Worm (Caenorhabditis elegans) whole organism, young adult: ENCODE results near the gene knl-3.
A peak's percentile ranks its signal among the peaks of the same experiment; 100 is the strongest.

Source experiments
- B0019.2 ChIP-seq: fragments of 200-800 bp; sonication (Bioruptor generic); conservative IDR thresholded peaks from 2 replicates; pipeline ENCODE4 v1.3.6; 2022; ENCODE audit warnings: missing genetic modification reagents, missing genetic modification characterization, missing compliant biosample characterization
- B0336.3 ChIP-seq: fragments of 200-800 bp; sonication (Bioruptor generic); IDR thresholded peaks from 2 replicates; pipeline ENCODE4 v1.3.6; 2022; ENCODE audit warnings: missing genetic modification characterization, missing compliant biosample characterization
- C06A6.2 ChIP-seq: fragments of 200-800 bp; sonication (Bioruptor generic); conservative IDR thresholded peaks from 2 replicates; pipeline ENCODE4 v1.3.6; 2022; ENCODE audit warnings: missing genetic modification characterization, missing compliant biosample characterization
- C17E4.6 ChIP-seq: fragments of 200-800 bp; sonication (Bioruptor generic); IDR thresholded peaks from 2 replicates; pipeline ENCODE4 v1.3.6; 2022; ENCODE audit warnings: missing genetic modification reagents, missing genetic modification characterization, missing compliant biosample characterization
- F10E7.11 ChIP-seq: sonication (generic microtip); optimal IDR thresholded peaks from 2 replicates; lab custom pipeline; 2017; ENCODE audit warnings: mild to moderate bottlenecking, missing genetic modification characterization, moderate library complexity, missing compliant biosample characterization
- F33H1.4 ChIP-seq: fragments of 200-800 bp; sonication (Bioruptor generic); IDR thresholded peaks from 2 replicates; pipeline ENCODE4 v1.3.6; 2022; ENCODE audit warnings: missing genetic modification reagents, missing genetic modification characterization, missing compliant biosample characterization
- F57C9.4 ChIP-seq: sonication (generic microtip); optimal IDR thresholded peaks from 2 replicates; lab custom pipeline; 2017; ENCODE audit warnings: mild to moderate bottlenecking, missing genetic modification characterization, missing compliant biosample characterization
- K12H6.12 ChIP-seq: fragments of 200-800 bp; sonication (Bioruptor generic); optimal IDR thresholded peaks from 2 replicates; lab custom pipeline; 2018; ENCODE audit warnings: mild to moderate bottlenecking, missing genetic modification characterization, missing compliant biosample characterization
- Y53F4B.3 ChIP-seq: fragments of 200-800 bp; sonication (Bioruptor generic); IDR thresholded peaks from 2 replicates; pipeline ENCODE4 v1.3.6; 2022; ENCODE audit warnings: missing genetic modification reagents, missing genetic modification characterization, missing compliant biosample characterization
- Y79H2A.3 ChIP-seq: fragments of 200-800 bp; sonication (Bioruptor generic); conservative IDR thresholded peaks from 2 replicates; pipeline ENCODE4 v1.3.6; 2022; ENCODE audit warnings: missing genetic modification reagents, missing genetic modification characterization, missing compliant biosample characterization
- ZK185.1 ChIP-seq: sonication (generic microtip); optimal IDR thresholded peaks from 2 replicates; lab custom pipeline; 2016; ENCODE audit warnings: mild to moderate bottlenecking, missing genetic modification characterization, missing compliant biosample characterization; ENCODE audit not compliant: poor library complexity, severe bottlenecking
- athp-1 ChIP-seq: sonication (generic microtip); optimal IDR thresholded peaks from 2 replicates; lab custom pipeline; 2017; ENCODE audit warnings: mild to moderate bottlenecking, missing genetic modification characterization, missing compliant biosample characterization
- attf-5 ChIP-seq: fragments of 200-800 bp; sonication (Bioruptor generic); optimal IDR thresholded peaks from 2 replicates; lab custom pipeline; 2018; ENCODE audit warnings: mild to moderate bottlenecking, missing genetic modification characterization, missing compliant biosample characterization
- ceh-58 ChIP-seq: fragments of 200-800 bp; sonication (Bioruptor generic); IDR thresholded peaks from 2 replicates; pipeline ENCODE4 v1.3.6; 2022; ENCODE audit warnings: missing genetic modification characterization, missing compliant biosample characterization
- egl-44 ChIP-seq: fragments of 200-800 bp; sonication (Bioruptor generic); IDR thresholded peaks from 2 replicates; pipeline ENCODE4 v1.3.6; 2022; ENCODE audit warnings: missing genetic modification reagents, missing genetic modification characterization, missing compliant biosample characterization
- egrh-3 ChIP-seq: fragments of 200-800 bp; sonication (Bioruptor generic); IDR thresholded peaks from 2 replicates; pipeline ENCODE4 v1.3.6; 2022; ENCODE audit warnings: missing genetic modification reagents, missing genetic modification characterization, missing compliant biosample characterization
- ekl-4 ChIP-seq: fragments of 200-800 bp; sonication (Bioruptor generic); IDR thresholded peaks from 2 replicates; pipeline ENCODE4 v1.3.6; 2022; ENCODE audit warnings: missing genetic modification reagents, missing genetic modification characterization, missing compliant biosample characterization
- him-1 ChIP-seq: sonication (generic microtip); optimal IDR thresholded peaks from 2 replicates; lab custom pipeline; 2016; ENCODE audit warnings: missing genotype, missing genetic modification reagents, missing genetic modification characterization, missing compliant biosample characterization
- hmg-20 ChIP-seq: fragments of 200-800 bp; sonication (Bioruptor generic); IDR thresholded peaks from 2 replicates; pipeline ENCODE4 v1.3.6; 2022; ENCODE audit warnings: missing genetic modification reagents, missing genetic modification characterization, missing compliant biosample characterization
- hsf-1 ChIP-seq: fragments of 200-800 bp; sonication (Bioruptor generic); IDR thresholded peaks from 2 replicates; pipeline ENCODE4 v1.3.6; 2022; ENCODE audit warnings: missing genetic modification reagents, missing genetic modification characterization, missing compliant biosample characterization
- lag-1 ChIP-seq: fragments of 200-800 bp; sonication (Bioruptor generic); IDR thresholded peaks from 2 replicates; pipeline ENCODE4 v1.3.6; 2022; ENCODE audit warnings: missing genetic modification reagents, missing genetic modification characterization, missing compliant biosample characterization
- lin-26 ChIP-seq: fragments of 200-800 bp; sonication (Bioruptor generic); IDR thresholded peaks from 2 replicates; pipeline ENCODE4 v1.3.6; 2022; ENCODE audit warnings: missing genetic modification reagents, missing genetic modification characterization, missing compliant biosample characterization
- lin-54 ChIP-seq: fragments of 200-800 bp; sonication (Bioruptor generic); optimal IDR thresholded peaks from 2 replicates; lab custom pipeline; 2018; ENCODE audit warnings: mild to moderate bottlenecking, missing genetic modification characterization, missing compliant biosample characterization
- mcd-1 ChIP-seq: fragments of 200-800 bp; sonication (Bioruptor generic); IDR thresholded peaks from 2 replicates; pipeline ENCODE4 v1.3.6; 2022; ENCODE audit warnings: missing genetic modification reagents, missing genetic modification characterization, missing compliant biosample characterization
- nfyb-1 ChIP-seq: fragments of 200-800 bp; sonication (Bioruptor generic); IDR thresholded peaks from 2 replicates; pipeline ENCODE4 v1.3.6; 2022; ENCODE audit warnings: missing genetic modification reagents, missing genetic modification characterization, missing compliant biosample characterization
- nhr-90 ChIP-seq: sonication (generic microtip); optimal IDR thresholded peaks from 2 replicates; lab custom pipeline; 2016; ENCODE audit warnings: missing genotype, mild to moderate bottlenecking, missing genetic modification characterization, missing compliant biosample characterization
- rcor-1 ChIP-seq: fragments of 200-800 bp; sonication (Bioruptor generic); IDR thresholded peaks from 2 replicates; pipeline ENCODE4 v1.3.6; 2022; ENCODE audit warnings: missing genetic modification reagents, missing genetic modification characterization, missing compliant biosample characterization
- sea-2 ChIP-seq: fragments of 200-800 bp; sonication (Bioruptor generic); IDR thresholded peaks from 2 replicates; pipeline ENCODE4 v1.3.6; 2022; ENCODE audit warnings: missing genetic modification characterization, missing compliant biosample characterization
- snpc-1.1 ChIP-seq: sonication (generic microtip); optimal IDR thresholded peaks from 2 replicates; lab custom pipeline; 2017; ENCODE audit warnings: missing genetic modification characterization, mild to moderate bottlenecking, missing compliant biosample characterization, antibody characterized with exemption, moderate library complexity, missing genotype, missing genetic modification reagents; ENCODE audit not compliant: insufficient read depth
- snpc-3.4 ChIP-seq: sonication (generic microtip); optimal IDR thresholded peaks from 2 replicates; lab custom pipeline; 2017; ENCODE audit warnings: missing genetic modification characterization, mild to moderate bottlenecking, missing compliant biosample characterization, antibody characterized with exemption, moderate library complexity, missing genotype, missing genetic modification reagents
- snpc-4 ChIP-seq, 5 experiments: fragments of 150-350 bp in 1 of 5; sonication (generic microtip) in 4 of 5; optimal IDR thresholded peaks; 2 replicates each; lab custom pipeline; 2014 to 2018; ENCODE audit warnings: missing genetic modification characterization in 5 of 5, missing biosample characterization in 3 of 5, antibody characterized with exemption in 2 of 5, mild to moderate bottlenecking in 2 of 5, missing compliant biosample characterization in 2 of 5, missing genotype in 2 of 5, moderate library complexity in 2 of 5, missing genetic modification reagents in 1 of 5
- tlf-1 ChIP-seq: fragments of 200-800 bp; sonication (Bioruptor generic); optimal IDR thresholded peaks from 2 replicates; lab custom pipeline; 2018; ENCODE audit warnings: mild to moderate bottlenecking, missing genetic modification characterization, missing compliant biosample characterization
- zfh-2 ChIP-seq: fragments of 200-800 bp; sonication (Bioruptor generic); conservative IDR thresholded peaks from 2 replicates; pipeline ENCODE4 v1.3.6; 2022; ENCODE audit warnings: missing genetic modification reagents, missing genetic modification characterization, missing compliant biosample characterization
- ztf-22 ChIP-seq: fragments of 200-800 bp; sonication (Bioruptor generic); optimal IDR thresholded peaks from 2 replicates; lab custom pipeline; 2018; ENCODE audit warnings: mild to moderate bottlenecking, missing genetic modification characterization, moderate library complexity, missing compliant biosample characterization
- ztf-6 ChIP-seq: fragments of 200-800 bp; sonication (Bioruptor generic); IDR thresholded peaks from 2 replicates; pipeline ENCODE4 v1.3.6; 2022; ENCODE audit warnings: missing genetic modification reagents, missing genetic modification characterization, missing compliant biosample characterization

The knl-3 gene

ce11 chrV:1868596-1869263, at the start of gene knl-3 (continued):
- peak; percentile 77; the same call in 1 of the 2 replicates for TF ChIP-seq Y79H2A.3
- TF ChIP-seq ztf-6 (GFP tag; lab: Robert Waterston, UW), result 0 out of 2 replicates have a peak, but pooled peaks have one; percentile 33
- peak; percentile 96 for TF ChIP-seq snpc-3.4 (tag; lab: Kevin White, UChicago)
- TF ChIP-seq lin-54 (GFP tag; lab: Kevin White, UChicago), result peak; percentile 99
- TF ChIP-seq B0019.2 (GFP tag; lab: Robert Waterston, UW), result peak; percentile 79
- TF ChIP-seq tlf-1 (GFP tag; lab: Kevin White, UChicago), result peak; percentile 92
- TF ChIP-seq egrh-3 (GFP tag; lab: Robert Waterston, UW), result peak; percentile 42; the same call in 1 of the 2 replicates
- no peak for TF ChIP-seq F57C9.4 (tag; lab: Kevin White, UChicago)
- TF ChIP-seq Y53F4B.3, result no peak
- TF ChIP-seq hsf-1 (GFP tag; lab: Robert Waterston, UW), result peak; percentile 87
- peak; percentile 76 for TF ChIP-seq K12H6.12 (tag; lab: Kevin White, UChicago)
- TF ChIP-seq sea-2 (GFP tag; lab: Robert Waterston, UW), result no peak
- no peak for TF ChIP-seq ZK185.1 (tag; lab: Kevin White, UChicago)
- peak; percentile 87 for TF ChIP-seq hmg-20 (GFP tag; lab: Robert Waterston, UW)
- TF ChIP-seq nhr-90 (tag; lab: Kevin White, UChicago), result no peak
- peak; percentile 61 for TF ChIP-seq snpc-1.1 (tag; lab: Kevin White, UChicago)
- TF ChIP-seq egl-44, result peak; percentile 79; the same call in 1 of the 2 replicates
- TF ChIP-seq ceh-58 (GFP tag; lab: Robert Waterston, UW), result no peak
- TF ChIP-seq him-1 (tag; lab: Kevin White, UChicago), result peak; percentile 68
- peak; percentile 91 for TF ChIP-seq nfyb-1 (GFP tag; lab: Robert Waterston, UW)
- peak; percentile 97 for TF ChIP-seq B0336.3 (GFP tag; lab: Robert Waterston, UW)
- peak; percentile 64; the same call in 1 of the 2 replicates for TF ChIP-seq lin-26
- no peak for TF ChIP-seq F10E7.11 (tag; lab: Kevin White, UChicago)
- peak; percentile 96 for TF ChIP-seq attf-5 (GFP tag; lab: Kevin White, UChicago)
- peak; percentile 95 for TF ChIP-seq rcor-1 (GFP tag; lab: Robert Waterston, UW)
- peak; percentile 64 for TF ChIP-seq C06A6.2 (GFP tag; lab: Robert Waterston, UW)
- TF ChIP-seq snpc-4 (GFP tag; optimal IDR thresholded peaks at IDR 0.05; lab: Kevin White, UChicago), result peak; percentile 48
- peak; percentile 58 to 78 (median 73) for TF ChIP-seq snpc-4 (tag; optimal IDR thresholded peaks at IDR 0.05; lab: Kevin White, UChicago)
- TF ChIP-seq ekl-4 (GFP tag; lab: Robert Waterston, UW), result peak; percentile 95
- peak; percentile 91 for TF ChIP-seq C17E4.6
- peak; percentile 89 for TF ChIP-seq athp-1
- TF ChIP-seq lag-1 (GFP tag; lab: Robert Waterston, UW), result no peak

ce11 chrV:1820016-1820415, 49.0 kb upstream of the knl-3 start:
- TF ChIP-seq zfh-2 (GFP tag; lab: Robert Waterston, UW), result peak; percentile 56
- no peak for TF ChIP-seq lin-26
- TF ChIP-seq, all 124 proteins: peak for 1

ce11 chrV:1820749-1821148, 48.3 kb upstream of the knl-3 start:
- peak; percentile 13; the same call in 1 of the 2 replicates for TF ChIP-seq F33H1.4 (GFP tag; lab: Robert Waterston, UW)
- TF ChIP-seq ztf-22 (GFP tag; lab: Kevin White, UChicago), result no peak
- TF ChIP-seq lin-26, result no peak
- peak; percentile 47; the same call in 1 of the 2 replicates for TF ChIP-seq mcd-1 (GFP tag; lab: Robert Waterston, UW)
- TF ChIP-seq lin-54 (GFP tag; lab: Kevin White, UChicago), result peak; percentile 32
